Fruit fly (Drosophila melanogaster) whole organism, embryonic: ENCODE data around the gene Elo68alpha.

Experiments used
- Aef1 ChIP-seq: fragments of 200-800 bp; sonication (Bioruptor generic); IDR thresholded peaks from 3 replicates; pipeline ENCODE4 v1.3.6; 2022; ENCODE audit warnings: missing biosample characterization, missing genetic modification characterization
- CG11456 ChIP-seq: fragments of 200-800 bp; sonication (Bioruptor generic); IDR thresholded peaks from 3 replicates; pipeline ENCODE4 v1.3.6; 2022; ENCODE audit warnings: missing biosample characterization, missing genetic modification characterization
- CG11504 ChIP-seq: fragments of 200-800 bp; sonication (Bioruptor generic); optimal IDR thresholded peaks from 3 replicates; lab custom pipeline; 2019; ENCODE audit warnings: missing biosample characterization, mild to moderate bottlenecking, missing genetic modification characterization, moderate library complexity
- CG11696 ChIP-seq: fragments of 200-800 bp; sonication (Bioruptor generic); IDR thresholded peaks from 2 replicates; pipeline ENCODE4 v1.3.6; 2022; ENCODE audit warnings: missing biosample characterization, missing genetic modification characterization
- CG12299 ChIP-seq: fragments of 200-800 bp; sonication (Bioruptor generic); optimal IDR thresholded peaks from 2 replicates; lab custom pipeline; 2018; ENCODE audit warnings: missing biosample characterization, mild to moderate bottlenecking, missing genetic modification characterization
- CG13624 ChIP-seq: fragments of 200-800 bp; sonication (Bioruptor generic); optimal IDR thresholded peaks from 2 replicates; lab custom pipeline; 2016; ENCODE audit warnings: missing biosample characterization, missing genetic modification characterization
- CG17186 ChIP-seq: fragments of 200-800 bp; sonication (Bioruptor generic); optimal IDR thresholded peaks from 3 replicates; lab custom pipeline; 2017; ENCODE audit warnings: missing biosample characterization, missing genetic modification reagents, missing genetic modification characterization
- CG17568 ChIP-seq: fragments of 200-800 bp; sonication (Bioruptor generic); optimal IDR thresholded peaks from 2 replicates; lab custom pipeline; 2018; ENCODE audit warnings: missing biosample characterization, mild to moderate bottlenecking, missing genetic modification characterization, moderate library complexity
- CG17829 ChIP-seq: fragments of 200-800 bp; optimal IDR thresholded peaks from 2 replicates; lab custom pipeline; 2019; ENCODE audit warnings: missing biosample characterization, mild to moderate bottlenecking, missing genetic modification characterization, moderate library complexity
- CG3065 ChIP-seq: fragments of 200-800 bp; sonication (Bioruptor generic); optimal IDR thresholded peaks from 2 replicates; lab custom pipeline; 2016; ENCODE audit warnings: missing biosample characterization, missing genetic modification characterization
- CG3847 ChIP-seq: fragments of 200-800 bp; sonication (Bioruptor generic); IDR thresholded peaks from 2 replicates; pipeline ENCODE4 v1.3.6; 2022; ENCODE audit warnings: missing biosample characterization, missing genetic modification characterization
- CG4730 ChIP-seq: fragments of 200-800 bp; sonication (Bioruptor generic); IDR thresholded peaks from 2 replicates; pipeline ENCODE4 v1.3.6; 2022; ENCODE audit warnings: missing biosample characterization, missing genetic modification characterization
- CG7786 ChIP-seq: fragments of 200-800 bp; sonication (Bioruptor generic); optimal IDR thresholded peaks from 2 replicates; lab custom pipeline; 2016; ENCODE audit warnings: missing biosample characterization, missing genetic modification characterization
- CG8281 ChIP-seq: fragments of 200-800 bp; sonication (Bioruptor generic); optimal IDR thresholded peaks from 2 replicates; lab custom pipeline; 2018; ENCODE audit warnings: missing biosample characterization, mild to moderate bottlenecking, missing genetic modification characterization, moderate library complexity
- CG8924 ChIP-seq: fragments of 200-800 bp; optimal IDR thresholded peaks from 3 replicates; lab custom pipeline; 2019; ENCODE audit warnings: missing biosample characterization, mild to moderate bottlenecking, missing genetic modification characterization, moderate library complexity
- CG9817 ChIP-seq: fragments of 200-800 bp; sonication (Bioruptor generic); optimal IDR thresholded peaks from 2 replicates; lab custom pipeline; 2018; ENCODE audit warnings: missing biosample characterization, mild to moderate bottlenecking, missing genetic modification characterization, moderate library complexity
- CG9876 ChIP-seq: fragments of 200-800 bp; sonication (Bioruptor generic); optimal IDR thresholded peaks from 2 replicates; lab custom pipeline; 2016; ENCODE audit warnings: missing biosample characterization, missing genetic modification characterization
- D19A ChIP-seq: fragments of 200-800 bp; optimal IDR thresholded peaks from 3 replicates; lab custom pipeline; 2019; ENCODE audit warnings: missing biosample characterization, mild to moderate bottlenecking, missing genetic modification characterization, moderate library complexity
- E2f2 ChIP-seq: fragments of 200-800 bp; sonication (Bioruptor generic); IDR thresholded peaks from 2 replicates; pipeline ENCODE4 v1.3.6; 2022; ENCODE audit warnings: missing biosample characterization, missing genetic modification characterization
- Ets97D ChIP-seq: fragments of 200-800 bp; sonication (Bioruptor generic); optimal IDR thresholded peaks from 3 replicates; lab custom pipeline; 2016; ENCODE audit warnings: missing biosample characterization, missing genetic modification characterization
- GATAe ChIP-seq: fragments of 200-800 bp; sonication (Bioruptor generic); conservative IDR thresholded peaks from 2 replicates; pipeline ENCODE4 v1.3.6; 2022; ENCODE audit warnings: missing biosample characterization, missing genetic modification characterization
- H15 ChIP-seq: fragments of 200-800 bp; sonication (Bioruptor generic); IDR thresholded peaks from 3 replicates; pipeline ENCODE4 v1.3.6; 2022; ENCODE audit warnings: missing biosample characterization, missing genetic modification characterization
- Hand ChIP-seq: fragments of 200-800 bp; sonication (Bioruptor generic); optimal IDR thresholded peaks from 2 replicates; lab custom pipeline; 2017; ENCODE audit warnings: mild to moderate bottlenecking, missing biosample characterization, missing genetic modification reagents, missing genetic modification characterization
- HmgZ ChIP-seq: fragments of 200-800 bp; sonication (Bioruptor generic); optimal IDR thresholded peaks from 2 replicates; lab custom pipeline; 2018; ENCODE audit warnings: missing biosample characterization, mild to moderate bottlenecking, missing genetic modification characterization
- Hr39 ChIP-seq: fragments of >200 bp; optimal IDR thresholded peaks from 2 replicates; lab custom pipeline; 2017
- Lhr ChIP-seq: fragments of 200-800 bp; sonication (Bioruptor generic); optimal IDR thresholded peaks from 3 replicates; lab custom pipeline; 2017; ENCODE audit warnings: mild to moderate bottlenecking, missing biosample characterization, missing genetic modification reagents, missing genetic modification characterization
- MBD-R2 ChIP-seq: fragments of 200-800 bp; sonication (Bioruptor generic); IDR thresholded peaks from 2 replicates; pipeline ENCODE4 v1.3.6; 2022; ENCODE audit warnings: missing biosample characterization, missing genetic modification characterization
- NC2β ChIP-seq: fragments of 200-800 bp; sonication (Bioruptor generic); optimal IDR thresholded peaks from 2 replicates; lab custom pipeline; 2016; ENCODE audit warnings: missing biosample characterization, missing genetic modification characterization
- NFAT ChIP-seq: fragments of 200-800 bp; sonication (Bioruptor generic); IDR thresholded peaks from 2 replicates; pipeline ENCODE4 v1.3.6; 2022; ENCODE audit warnings: missing biosample characterization, missing genetic modification characterization
- Rx ChIP-seq: fragments of 200-800 bp; sonication (Bioruptor generic); IDR thresholded peaks from 2 replicates; pipeline ENCODE4 v1.3.6; 2022; ENCODE audit warnings: missing biosample characterization, missing genetic modification characterization
- Taf1 ChIP-seq: fragments of 200-800 bp; sonication (Bioruptor generic); IDR thresholded peaks from 2 replicates; pipeline ENCODE4 v1.3.6; 2022; ENCODE audit warnings: missing biosample characterization, missing genetic modification characterization
- Trl ChIP-seq, 3 experiments: fragments of >200 bp in 2 of 3; fragments of 200-800 bp in 1 of 3; sonication (Bioruptor generic) in 1 of 3; optimal IDR thresholded peaks; 2 replicates in 1 of 3; 3 replicates in 2 of 3; lab custom pipeline; 2016 to 2017; ENCODE audit warnings: missing biosample characterization in 1 of 3, missing genetic modification characterization in 1 of 3
- ara ChIP-seq: fragments of 200-800 bp; sonication (Bioruptor generic); IDR thresholded peaks from 2 replicates; pipeline ENCODE4 v1.3.6; 2022; ENCODE audit warnings: missing biosample characterization, missing genetic modification characterization
- crol ChIP-seq: fragments of 200-800 bp; sonication (Bioruptor generic); IDR thresholded peaks from 2 replicates; pipeline ENCODE4 v1.3.6; 2022; ENCODE audit warnings: missing biosample characterization, missing genetic modification characterization
- dan ChIP-seq: fragments of 200-800 bp; sonication (Bioruptor generic); IDR thresholded peaks from 2 replicates; pipeline ENCODE4 v1.3.6; 2022; ENCODE audit warnings: missing biosample characterization, missing genetic modification characterization
- dimm ChIP-seq: fragments of 200-800 bp; sonication (Bioruptor generic); IDR thresholded peaks from 2 replicates; pipeline ENCODE4 v1.3.6; 2022; ENCODE audit warnings: missing biosample characterization, missing genetic modification characterization
- fd102C ChIP-seq: fragments of 200-800 bp; sonication (Bioruptor generic); optimal IDR thresholded peaks from 2 replicates; lab custom pipeline; 2018; ENCODE audit warnings: missing biosample characterization, mild to moderate bottlenecking, missing genetic modification characterization, moderate library complexity
- her ChIP-seq: fragments of 200-800 bp; sonication (Bioruptor generic); optimal IDR thresholded peaks from 2 replicates; lab custom pipeline; 2016; ENCODE audit warnings: missing biosample characterization, missing genetic modification characterization
- jigr1 ChIP-seq: fragments of 200-800 bp; sonication (Bioruptor generic); IDR thresholded peaks from 3 replicates; pipeline ENCODE4 v1.3.6; 2022; ENCODE audit warnings: missing biosample characterization, missing genetic modification characterization
- kni ChIP-seq: fragments of 200-800 bp; sonication (Bioruptor generic); optimal IDR thresholded peaks from 3 replicates; lab custom pipeline; 2017; ENCODE audit warnings: mild to moderate bottlenecking, missing biosample characterization, missing genetic modification reagents, missing genetic modification characterization
- mirr ChIP-seq: fragments of 200-800 bp; sonication (Bioruptor generic); optimal IDR thresholded peaks from 3 replicates; lab custom pipeline; 2018; ENCODE audit warnings: missing biosample characterization, mild to moderate bottlenecking, missing genetic modification characterization
- nom ChIP-seq: fragments of 200-800 bp; sonication (Bioruptor generic); optimal IDR thresholded peaks from 2 replicates; lab custom pipeline; 2017; ENCODE audit warnings: missing biosample characterization, missing genetic modification characterization, mild to moderate bottlenecking, moderate library complexity, missing genetic modification reagents
- odd ChIP-seq: fragments of 200-800 bp; sonication (Bioruptor generic); optimal IDR thresholded peaks from 2 replicates; lab custom pipeline; 2017; ENCODE audit warnings: missing biosample characterization, mild to moderate bottlenecking, missing genetic modification characterization
- pb ChIP-seq: fragments of 200-800 bp; sonication (Bioruptor generic); optimal IDR thresholded peaks from 3 replicates; lab custom pipeline; 2016; ENCODE audit warnings: missing biosample characterization, missing genetic modification characterization
- pzg ChIP-seq: fragments of 200-800 bp; sonication (Bioruptor generic); optimal IDR thresholded peaks from 3 replicates; lab custom pipeline; 2018; ENCODE audit warnings: missing biosample characterization, mild to moderate bottlenecking, missing genetic modification characterization, moderate library complexity
- rib ChIP-seq: fragments of 200-800 bp; sonication (Bioruptor generic); IDR thresholded peaks from 2 replicates; pipeline ENCODE4 v1.3.6; 2022; ENCODE audit warnings: missing biosample characterization, missing genetic modification characterization
- slou ChIP-seq: fragments of 200-800 bp; sonication (Bioruptor generic); optimal IDR thresholded peaks from 3 replicates; lab custom pipeline; 2016; ENCODE audit warnings: missing biosample characterization, missing genetic modification characterization
- sr ChIP-seq: fragments of 200-800 bp; sonication (Bioruptor generic); IDR thresholded peaks from 3 replicates; pipeline ENCODE4 v1.3.6; 2022; ENCODE audit warnings: missing biosample characterization, missing genetic modification characterization
- toy ChIP-seq: fragments of 200-800 bp; sonication (Bioruptor generic); IDR thresholded peaks from 2 replicates; pipeline ENCODE4 v1.3.6; 2022; ENCODE audit warnings: missing biosample characterization, missing genetic modification characterization
- vnd ChIP-seq: fragments of 200-800 bp; sonication (Bioruptor generic); IDR thresholded peaks from 3 replicates; pipeline ENCODE4 v1.3.6; 2022; ENCODE audit warnings: missing biosample characterization, missing genetic modification characterization; ENCODE audit not compliant: partially characterized antibody

The Elo68alpha gene

DNA sequence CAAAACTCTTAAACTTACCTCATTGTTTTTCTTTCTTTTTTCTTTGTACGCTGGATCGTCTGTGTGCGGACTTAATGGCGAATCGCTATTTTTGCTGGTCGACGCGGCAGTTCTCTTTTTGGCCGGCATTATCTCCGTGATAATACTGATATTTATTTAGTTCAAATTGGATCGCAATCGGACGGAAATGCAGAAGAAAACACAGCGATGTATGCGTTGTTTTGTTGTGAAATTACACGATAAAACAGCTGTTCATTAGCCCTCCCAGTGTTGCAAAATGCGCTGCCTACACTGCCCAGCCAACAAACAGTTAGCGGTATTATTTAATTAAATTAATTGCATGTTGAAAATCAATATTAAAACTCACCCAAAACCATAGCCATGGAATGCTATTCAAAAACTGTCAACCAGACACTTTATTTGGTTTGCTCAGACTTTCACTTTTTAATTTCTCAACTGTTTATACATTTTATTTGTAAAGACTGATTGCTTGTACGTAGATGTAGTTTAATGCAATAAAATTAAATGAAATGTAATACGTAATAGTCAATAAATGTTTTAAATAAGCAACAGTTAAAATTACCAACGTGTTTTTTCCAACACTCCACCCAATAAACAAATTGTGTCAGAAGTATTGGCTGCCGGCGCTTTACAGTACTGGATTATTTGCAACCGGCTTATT is 4.7 kb downstream of the Elo68alpha start, which contains the start of the genes Irbp18 and APP-BP1 (continued):
- TF ChIP-seq fd102C (peak; percentile 76), Rx (GFP tag; lab: Robert Waterston, UW) (peak; percentile 83), CG11456 (GFP tag; lab: Robert Waterston, UW) (peak; percentile 87), slou (GFP tag; lab: Kevin White, UChicago) (peak; percentile 90), Trl (optimal IDR thresholded peaks at IDR 0.05; lab: Kevin White, UChicago) (no peak), Trl (GFP tag; optimal IDR thresholded peaks at IDR 0.05; lab: Kevin White, UChicago) (peak; percentile 92), pb (GFP tag; lab: Kevin White, UChicago) (peak; percentile 81), E2f2 (GFP tag; lab: Robert Waterston, UW) (peak; percentile 63), CG9876 (GFP tag; lab: Kevin White, UChicago) (peak; percentile 84), CG9817 (tag; lab: Kevin White, UChicago) (peak; percentile 84), pzg (GFP tag; lab: Kevin White, UChicago) (peak; percentile 53), sr (0 out of 3 replicates have a peak, but pooled peaks have one; percentile 25), D19A (peak; percentile 86), dimm (peak; percentile 59; the same call in 1 of the 2 replicates), CG11696 (peak; percentile 65), HmgZ (tag; lab: Kevin White, UChicago) (peak; percentile 96), toy (GFP tag; lab: Robert Waterston, UW) (peak; percentile 54; the same call in 1 of the 2 replicates), CG13624 (GFP tag; lab: Kevin White, UChicago) (peak; percentile 95), GATAe (no peak; the same call in 1 of the 2 replicates), crol (peak; percentile 43; the same call in 1 of the 2 replicates), mirr (GFP tag; lab: Kevin White, UChicago) (peak; percentile 80), NC2β (GFP tag; lab: Kevin White, UChicago) (peak; percentile 93), vnd (GFP tag; lab: Robert Waterston, UW) (no peak), CG8281 (tag; lab: Kevin White, UChicago) (peak; percentile 79), dan (GFP tag; lab: Robert Waterston, UW) (no peak), ara (GFP tag; lab: Robert Waterston, UW) (peak; percentile 84), Lhr (GFP tag; lab: Kevin White, UChicago) (peak; percentile 84), her (GFP tag; lab: Kevin White, UChicago) (peak; percentile 88), CG4730 (peak; percentile 73), MBD-R2 (peak; percentile 72), CG11504 (peak; percentile 92), jigr1 (GFP tag; lab: Robert Waterston, UW) (peak; percentile 54; the same call in 1 of the 3 replicates), Taf1 (GFP tag; lab: Robert Waterston, UW) (peak; percentile 67), Hand (peak; percentile 84), kni (GFP tag; lab: Kevin White, UChicago) (peak; percentile 78), NFAT (GFP tag; lab: Robert Waterston, UW) (peak; percentile 74), rib (GFP tag; lab: Robert Waterston, UW) (peak; percentile 87), CG7786 (peak; percentile 94), CG12299 (peak; percentile 85), Aef1 (GFP tag; lab: Robert Waterston, UW) (peak; percentile 83), CG8924 (tag; lab: Kevin White, UChicago) (peak; percentile 94), Hr39 (lab: Kevin White, UChicago) (no peak), CG3847 (peak; percentile 89), CG3065 (GFP tag; lab: Kevin White, UChicago) (peak; percentile 84), CG17568 (peak; percentile 87), CG17186 (GFP tag; lab: Kevin White, UChicago) (peak; percentile 87), nom (GFP tag; lab: Kevin White, UChicago) (peak; percentile 76), Ets97D (GFP tag; lab: Kevin White, UChicago) (peak; percentile 91), H15 (GFP tag; lab: Robert Waterston, UW) (peak; percentile 85), odd (peak; percentile 85), CG17829 (tag; lab: Kevin White, UChicago) (peak; percentile 91)
